Worm (Caenorhabditis elegans) whole organism, L3 larva: Measurements from ENCODE around the gene M199.8.

Experiments
- aly-2 ChIP-seq: fragments of 150-350 bp; optimal IDR thresholded peaks from 2 replicates; lab custom pipeline; 2014; ENCODE audit warnings: missing biosample characterization, missing genetic modification characterization
- lin-39 ChIP-seq: fragments of 150-350 bp; optimal IDR thresholded peaks from 2 replicates; lab custom pipeline; 2018; ENCODE audit warnings: missing biosample characterization, missing genetic modification reagents, missing genetic modification characterization
- nfya-1 ChIP-seq: sonication (generic microtip); optimal IDR thresholded peaks from 2 replicates; lab custom pipeline; 2017; ENCODE audit warnings: missing genetic modification characterization, mild to moderate bottlenecking, missing compliant biosample characterization, antibody characterized with exemption, moderate library complexity; ENCODE audit not compliant: insufficient read depth

- no peak for TF ChIP-seq lin-39 (tag; lab: Kevin White, UChicago)
- no peak for TF ChIP-seq nfya-1 (tag; lab: Kevin White, UChicago)
- no peak for TF ChIP-seq aly-2
These were observed 25.3 kb downstream of the M199.8 start, which contains the start of gene M199.2 for ce11 chrIV:15108475-15108874.
